Worm (Caenorhabditis elegans) whole organism, young adult: ENCODE measurements around the gene C53C11.5.

Source experiments
- attf-5 ChIP-seq: fragments of 200-800 bp; sonication (Bioruptor generic); optimal IDR thresholded peaks from 2 replicates; lab custom pipeline; 2018; ENCODE audit warnings: mild to moderate bottlenecking, missing genetic modification characterization, missing compliant biosample characterization
- lin-26 ChIP-seq: fragments of 200-800 bp; sonication (Bioruptor generic); IDR thresholded peaks from 2 replicates; pipeline ENCODE4 v1.3.6; 2022; ENCODE audit warnings: missing genetic modification reagents, missing genetic modification characterization, missing compliant biosample characterization
- rcor-1 ChIP-seq: fragments of 200-800 bp; sonication (Bioruptor generic); IDR thresholded peaks from 2 replicates; pipeline ENCODE4 v1.3.6; 2022; ENCODE audit warnings: missing genetic modification reagents, missing genetic modification characterization, missing compliant biosample characterization
- snpc-4 ChIP-seq, 5 experiments: fragments of 150-350 bp in 1 of 5; sonication (generic microtip) in 4 of 5; optimal IDR thresholded peaks; 2 replicates each; lab custom pipeline; 2014 to 2018; ENCODE audit warnings: missing genetic modification characterization in 5 of 5, missing biosample characterization in 3 of 5, antibody characterized with exemption in 2 of 5, mild to moderate bottlenecking in 2 of 5, missing compliant biosample characterization in 2 of 5, missing genotype in 2 of 5, moderate library complexity in 2 of 5, missing genetic modification reagents in 1 of 5

- TF ChIP-seq snpc-4 (GFP tag; optimal IDR thresholded peaks at IDR 0.05; lab: Kevin White, UChicago), result no peak
- TF ChIP-seq snpc-4 (tag; optimal IDR thresholded peaks at IDR 0.05; lab: Kevin White, UChicago), result no peak
- TF ChIP-seq attf-5 (GFP tag; lab: Kevin White, UChicago), result no peak
- no peak for TF ChIP-seq rcor-1
- no peak for TF ChIP-seq lin-26 (GFP tag; lab: Robert Waterston, UW)
Observed at ce11 chrX:17368542-17368941, 34.7 kb downstream of the C53C11.5 start, which contains the start of gene mfsd-10.
